Fruit fly (Drosophila melanogaster) whole organism, pupa: ENCODE measurements around the gene CG14958.

Experiments
- CG10348 ChIP-seq: fragments of 200-800 bp; sonication (Bioruptor generic); IDR thresholded peaks from 2 replicates; pipeline ENCODE4 v1.3.6; 2022; ENCODE audit warnings: missing biosample characterization, missing genetic modification characterization
- CG12605 ChIP-seq: fragments of 200-800 bp; sonication (Bioruptor generic); IDR thresholded peaks from 2 replicates; pipeline ENCODE4 v1.3.6; 2022; ENCODE audit warnings: missing biosample characterization, missing genetic modification characterization
- CG13204 ChIP-seq: fragments of 200-800 bp; sonication (Bioruptor generic); optimal IDR thresholded peaks from 2 replicates; lab custom pipeline; 2018; ENCODE audit warnings: missing biosample characterization, mild to moderate bottlenecking, missing genetic modification characterization, moderate library complexity
- CG14655 ChIP-seq: fragments of 200-800 bp; sonication (Bioruptor generic); optimal IDR thresholded peaks from 3 replicates; lab custom pipeline; 2017; ENCODE audit warnings: mild to moderate bottlenecking, missing biosample characterization, missing genetic modification reagents, missing genetic modification characterization
- CG15710 ChIP-seq: fragments of 200-800 bp; sonication (Bioruptor generic); optimal IDR thresholded peaks from 2 replicates; lab custom pipeline; 2018; ENCODE audit warnings: missing biosample characterization, mild to moderate bottlenecking, missing genetic modification characterization, moderate library complexity
- CG17806 ChIP-seq: fragments of 200-800 bp; sonication (Bioruptor generic); optimal IDR thresholded peaks from 2 replicates; lab custom pipeline; 2018; ENCODE audit warnings: missing biosample characterization, mild to moderate bottlenecking, missing genetic modification characterization, moderate library complexity
- CG32121 ChIP-seq: fragments of 200-800 bp; sonication (Bioruptor generic); IDR thresholded peaks from 2 replicates; pipeline ENCODE4 v1.3.6; 2022; ENCODE audit warnings: missing biosample characterization, missing genetic modification characterization
- CG34367 ChIP-seq: fragments of 200-800 bp; sonication (Bioruptor generic); optimal IDR thresholded peaks from 2 replicates; lab custom pipeline; 2018; ENCODE audit warnings: missing biosample characterization, mild to moderate bottlenecking, missing genetic modification characterization
- CG4496 ChIP-seq: fragments of 200-800 bp; sonication (Bioruptor generic); IDR thresholded peaks from 3 replicates; pipeline ENCODE4 v1.3.6; 2022; ENCODE audit warnings: missing biosample characterization, missing genetic modification characterization
- CG8159 ChIP-seq: fragments of 200-800 bp; sonication (Bioruptor generic); optimal IDR thresholded peaks from 3 replicates; lab custom pipeline; 2018; ENCODE audit warnings: missing biosample characterization, mild to moderate bottlenecking, missing genetic modification characterization, moderate library complexity
- CG8301 ChIP-seq: fragments of 200-800 bp; sonication (Bioruptor generic); optimal IDR thresholded peaks from 2 replicates; lab custom pipeline; 2018; ENCODE audit warnings: missing biosample characterization, mild to moderate bottlenecking, missing genetic modification characterization
- CG9948 ChIP-seq: fragments of 200-800 bp; sonication (Bioruptor generic); optimal IDR thresholded peaks from 2 replicates; lab custom pipeline; 2018; ENCODE audit warnings: missing biosample characterization, mild to moderate bottlenecking, missing genetic modification characterization, moderate library complexity
- D1 ChIP-seq: fragments of 200-800 bp; sonication (Bioruptor generic); optimal IDR thresholded peaks from 2 replicates; lab custom pipeline; 2018; ENCODE audit warnings: missing biosample characterization, mild to moderate bottlenecking, missing genetic modification characterization, moderate library complexity
- EcR ChIP-seq: fragments of 200-800 bp; sonication (Bioruptor generic); optimal IDR thresholded peaks from 3 replicates; lab custom pipeline; 2019; ENCODE audit warnings: missing biosample characterization, missing genetic modification characterization, mild to moderate bottlenecking, moderate library complexity, missing genetic modification reagents
- Ets98B ChIP-seq: fragments of 200-800 bp; sonication (Bioruptor generic); IDR thresholded peaks from 2 replicates; pipeline ENCODE4 v1.3.6; 2022; ENCODE audit warnings: missing biosample characterization, missing genetic modification characterization
- Pif1A ChIP-seq: fragments of 200-800 bp; sonication (Bioruptor generic); optimal IDR thresholded peaks from 3 replicates; lab custom pipeline; 2016; ENCODE audit warnings: missing biosample characterization, missing genetic modification characterization
- Pif1B ChIP-seq: fragments of 200-800 bp; sonication (Bioruptor generic); optimal IDR thresholded peaks from 3 replicates; lab custom pipeline; 2016; ENCODE audit warnings: missing biosample characterization, missing genetic modification characterization
- Snoo ChIP-seq: fragments of 200-800 bp; sonication (Bioruptor generic); optimal IDR thresholded peaks from 3 replicates; lab custom pipeline; 2017; ENCODE audit warnings: missing biosample characterization, mild to moderate bottlenecking, missing genetic modification characterization, inconsistent platforms
- fd96Ca ChIP-seq: fragments of 200-800 bp; sonication (Bioruptor generic); IDR thresholded peaks from 3 replicates; pipeline ENCODE4 v1.3.6; 2022; ENCODE audit warnings: missing biosample characterization, missing genetic modification characterization
- gl ChIP-seq: fragments of 200-800 bp; sonication (Bioruptor generic); optimal IDR thresholded peaks from 2 replicates; lab custom pipeline; 2018; ENCODE audit warnings: missing biosample characterization, mild to moderate bottlenecking, missing genetic modification characterization
- rn ChIP-seq: fragments of 200-800 bp; sonication (Bioruptor generic); IDR thresholded peaks from 2 replicates; pipeline ENCODE4 v1.3.6; 2022; ENCODE audit warnings: missing biosample characterization, missing genetic modification characterization

Gene CG14958

DNA sequence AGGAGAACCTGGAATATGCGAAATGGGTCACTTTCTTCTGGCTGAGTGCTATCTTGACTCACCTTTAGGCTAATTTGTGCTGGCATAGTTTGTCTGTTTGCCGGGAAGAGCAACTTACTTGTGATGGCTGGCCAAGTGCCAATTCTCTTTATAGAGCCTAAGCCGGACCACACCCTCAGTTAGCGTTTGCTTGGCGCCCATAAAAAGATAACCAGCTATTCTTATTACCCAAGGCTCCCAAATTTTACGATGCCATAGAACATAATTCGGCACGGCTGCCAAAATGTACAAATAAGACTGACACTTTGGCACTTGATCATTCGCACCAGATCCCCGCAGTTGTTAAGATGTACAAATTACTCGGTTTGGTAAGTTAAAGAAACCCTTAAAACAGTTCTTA, at the start of gene CG14958, which contains the start of gene CG42525:
TSS of gene CG14958 (plus strand) at position 332 of the 400 bp plus-strand sequence.
TSS of gene CG42525 (minus strand) at position 101 of the 400 bp plus-strand sequence.
- TF ChIP-seq rn (no peak), CG12605 (GFP tag; lab: Robert Waterston, UW) (no peak), CG8301 (no peak), Pif1B (GFP tag; lab: Kevin White, UChicago) (no peak), EcR (GFP tag; lab: Kevin White, UChicago) (no peak), CG15710 (tag; lab: Kevin White, UChicago) (no peak), CG17806 (tag; lab: Kevin White, UChicago) (no peak)

DNA sequence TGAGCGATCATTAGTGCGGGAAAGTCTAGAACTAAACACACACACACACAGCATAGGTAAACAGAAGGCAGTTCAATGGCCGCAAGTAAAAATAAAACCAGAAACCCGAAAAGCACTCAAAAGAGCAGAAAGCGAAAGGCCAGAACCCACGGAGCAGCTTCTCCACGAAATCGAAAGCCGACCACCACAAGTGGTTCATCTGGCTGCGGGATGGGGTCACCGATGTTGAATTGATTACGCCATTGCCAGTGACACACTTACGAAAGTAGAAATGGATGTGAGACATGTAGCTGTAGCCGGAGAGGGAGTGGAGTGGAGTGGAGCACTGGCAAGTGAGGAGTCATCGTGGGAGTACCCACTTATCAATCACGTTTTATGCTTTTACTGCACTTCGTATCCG, 48.4 kb upstream of the CG14958 start:
- TF ChIP-seq CG12605 (GFP tag; lab: Robert Waterston, UW) (no peak), EcR (GFP tag; lab: Kevin White, UChicago) (no peak), D1 (tag; lab: Kevin White, UChicago) (no peak), CG9948 (no peak), CG8301 (no peak), CG14655 (no peak), CG10348 (no peak), CG13204 (GFP tag; lab: Kevin White, UChicago) (no peak)

DNA sequence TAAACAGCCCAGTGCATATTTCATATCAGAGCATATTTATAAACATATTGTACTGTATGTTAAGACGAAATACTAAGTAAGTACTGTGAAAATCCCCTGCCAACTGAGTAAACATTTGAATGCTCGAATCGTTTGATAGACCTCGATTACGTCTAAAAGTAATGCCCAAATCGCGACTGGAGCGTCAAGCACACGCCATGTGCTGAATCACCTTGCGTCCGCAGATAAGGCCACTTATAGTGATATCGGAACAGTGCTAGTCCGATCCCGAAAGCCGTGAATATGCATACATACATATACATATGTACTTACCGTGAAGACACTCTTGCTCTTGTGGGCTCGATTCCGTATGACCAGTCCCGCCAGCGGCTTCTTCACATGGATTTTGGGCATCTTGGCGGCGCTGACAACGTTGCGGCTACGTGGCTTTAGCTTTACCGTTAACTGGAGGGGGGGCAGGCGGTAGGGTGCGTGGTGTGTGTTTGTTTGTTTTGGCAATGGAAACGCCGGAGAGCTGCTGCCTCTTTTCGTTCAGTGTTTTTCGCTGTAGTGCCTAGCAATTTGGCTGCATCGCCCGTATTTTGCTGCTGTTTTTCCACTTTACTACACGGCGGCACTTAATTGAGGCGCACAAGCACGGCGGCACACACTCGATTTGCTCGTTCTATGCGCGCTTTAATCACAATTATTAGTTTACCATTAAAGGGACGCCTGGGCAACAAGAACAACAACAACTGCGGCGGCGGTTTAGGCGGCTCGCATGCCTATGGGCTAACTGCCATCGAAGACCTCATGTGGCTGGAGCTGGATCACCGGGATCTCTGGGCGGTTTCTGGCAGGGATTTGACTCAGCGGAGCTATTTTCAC, 47.0 kb upstream of the CG14958 start:
- TF ChIP-seq CG17806 (tag; lab: Kevin White, UChicago) (no peak), CG13204 (GFP tag; lab: Kevin White, UChicago) (no peak), CG32121 (no peak), gl (tag; lab: Kevin White, UChicago) (no peak), CG34367 (tag; lab: Kevin White, UChicago) (no peak), CG14655 (no peak), Ets98B (GFP tag; lab: Robert Waterston, UW) (no peak), rn (no peak), CG9948 (no peak), CG8159 (tag; lab: Kevin White, UChicago) (no peak), Pif1B (GFP tag; lab: Kevin White, UChicago) (no peak), fd96Ca (GFP tag; lab: Robert Waterston, UW) (no peak), CG12605 (GFP tag; lab: Robert Waterston, UW) (no peak), Snoo (tag; lab: Kevin White, UChicago) (no peak), CG15710 (tag; lab: Kevin White, UChicago) (no peak), EcR (GFP tag; lab: Kevin White, UChicago) (no peak), CG10348 (no peak), CG8301 (no peak)

DNA sequence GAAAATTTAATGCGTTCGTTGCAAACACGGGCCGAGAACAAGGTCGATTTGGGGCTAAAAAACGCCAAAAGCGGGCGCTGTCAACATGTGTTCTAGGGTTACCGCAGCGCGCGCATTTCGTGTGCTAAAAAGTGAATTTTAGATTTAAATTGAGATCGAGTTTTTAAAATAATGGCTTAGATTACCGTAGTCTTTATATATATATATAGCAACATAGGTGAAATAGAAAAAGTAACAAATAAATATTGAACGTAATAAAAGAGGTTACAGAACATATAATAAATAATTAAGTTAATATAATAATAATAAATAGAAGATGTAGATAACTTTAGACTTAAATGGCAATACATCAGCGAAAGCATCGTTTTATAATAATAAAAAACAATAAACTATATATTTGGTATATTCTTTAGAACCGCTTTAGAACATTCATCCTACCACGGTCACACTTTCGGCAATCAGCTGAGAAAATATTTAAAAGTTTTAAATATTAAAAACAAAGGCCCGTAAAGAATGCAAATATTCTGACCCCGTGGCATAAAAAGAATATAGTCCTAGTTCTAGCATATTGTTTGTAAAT, 46.3 kb upstream of the CG14958 start, which contains the start of the genes CG11537 and Alg2:
TSS of gene CG11537 (minus strand) at position 75 of the 580 bp plus-strand sequence.
TSS of gene Alg2 (plus strand) at position 426 of the 580 bp plus-strand sequence.
- TF ChIP-seq CG34367 (tag; lab: Kevin White, UChicago) (no peak), Snoo (tag; lab: Kevin White, UChicago) (no peak), EcR (GFP tag; lab: Kevin White, UChicago) (no peak), D1 (tag; lab: Kevin White, UChicago) (no peak), CG12605 (GFP tag; lab: Robert Waterston, UW) (no peak), Pif1B (GFP tag; lab: Kevin White, UChicago) (no peak), CG17806 (tag; lab: Kevin White, UChicago) (no peak), rn (no peak), CG8301 (no peak), CG9948 (no peak), CG15710 (tag; lab: Kevin White, UChicago) (peak; percentile 50), gl (tag; lab: Kevin White, UChicago) (no peak), Ets98B (GFP tag; lab: Robert Waterston, UW) (peak; percentile 25; the same call in 1 of the 2 replicates), CG10348 (no peak), CG4496 (GFP tag; lab: Robert Waterston, UW) (peak; percentile 32; the same call in 1 of the 3 replicates)
- TF ChIP-seq, all 21 proteins: peak for 3

DNA sequence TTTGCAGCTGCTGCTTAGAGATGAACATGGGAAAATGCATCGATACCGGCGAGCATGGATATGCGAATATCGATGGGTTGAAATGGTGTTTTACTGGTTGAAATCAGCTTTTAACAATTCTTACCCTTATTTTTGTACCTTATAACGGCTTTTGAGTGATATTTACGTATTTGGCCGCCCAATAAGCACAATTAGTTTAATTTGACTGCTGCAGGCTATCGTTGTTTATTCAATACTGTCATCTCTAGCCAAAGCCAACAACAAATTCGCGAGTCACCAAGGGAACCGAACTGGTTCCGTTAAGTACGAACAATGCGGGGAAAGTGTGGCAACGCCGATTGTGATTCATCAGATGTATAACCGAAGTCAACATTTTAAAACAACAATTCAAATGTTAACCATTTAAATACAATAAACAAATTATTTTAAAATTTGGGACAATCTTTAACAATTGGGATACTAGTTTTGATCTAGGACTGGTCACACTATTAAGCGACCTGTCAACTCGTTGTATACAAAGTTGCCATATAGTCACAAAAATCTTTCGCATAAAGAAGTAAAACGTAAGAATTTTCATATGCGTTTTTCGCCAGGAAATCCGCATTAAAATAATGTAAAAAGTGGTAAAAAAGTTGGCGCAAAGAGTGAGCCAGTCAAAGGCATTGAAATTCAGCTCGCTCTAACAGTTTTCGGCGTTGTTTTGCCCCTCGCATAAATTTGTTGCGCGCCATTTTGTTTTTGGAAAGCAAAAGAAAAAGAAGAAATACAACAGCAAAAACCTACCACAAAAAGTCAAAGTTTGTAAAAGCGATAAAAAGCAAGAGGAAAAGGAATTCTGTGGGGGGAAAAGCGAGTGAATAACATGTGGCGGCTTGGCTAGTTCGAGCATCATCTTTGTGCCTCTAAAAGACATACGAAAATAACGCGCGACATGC, 41.4 kb upstream of the CG14958 start, which contains the start of the genes Usp5 and BtbVII:
TSS of gene Usp5 (minus strand) at position 234 of the 935 bp plus-strand sequence.
TSS of gene BtbVII (plus strand) at position 522 of the 935 bp plus-strand sequence.
- TF ChIP-seq D1 (tag; lab: Kevin White, UChicago): no peak
- peak; percentile 24 for TF ChIP-seq CG34367 (tag; lab: Kevin White, UChicago)
- TF ChIP-seq EcR (GFP tag; lab: Kevin White, UChicago): no peak
- peak; percentile 48 for TF ChIP-seq CG8159 (tag; lab: Kevin White, UChicago)
- no peak for TF ChIP-seq CG32121
- peak; percentile 15; the same call in 1 of the 3 replicates for TF ChIP-seq CG4496 (GFP tag; lab: Robert Waterston, UW)
- TF ChIP-seq gl (tag; lab: Kevin White, UChicago): peak; percentile 56
- no peak for TF ChIP-seq Pif1A (GFP tag; lab: Kevin White, UChicago)
- TF ChIP-seq CG14655: no peak
- peak; percentile 22; the same call in 1 of the 2 replicates for TF ChIP-seq CG12605 (GFP tag; lab: Robert Waterston, UW)
- TF ChIP-seq CG13204 (GFP tag; lab: Kevin White, UChicago): no peak
- TF ChIP-seq CG9948: peak; percentile 27
- TF ChIP-seq Snoo (tag; lab: Kevin White, UChicago): peak; percentile 25
- TF ChIP-seq fd96Ca (GFP tag; lab: Robert Waterston, UW): peak; percentile 69
- no peak for TF ChIP-seq rn
- peak; percentile 10 for TF ChIP-seq Pif1B (GFP tag; lab: Kevin White, UChicago)
- TF ChIP-seq CG17806 (tag; lab: Kevin White, UChicago): no peak
- TF ChIP-seq CG15710 (tag; lab: Kevin White, UChicago): peak; percentile 26
- peak; percentile 44 for TF ChIP-seq CG8301
- TF ChIP-seq CG10348: no peak
- TF ChIP-seq Ets98B (GFP tag; lab: Robert Waterston, UW): no peak
